Fruit fly (Drosophila melanogaster) whole organism, wandering third instar larva: ENCODE results near the gene CG42335.

Experiments used
- Abd-B ChIP-seq: fragments of >200 bp; optimal IDR thresholded peaks from 2 replicates; lab custom pipeline; 2017; ENCODE audit warnings: missing biosample characterization, missing genetic modification characterization
- CG32264 ChIP-seq: fragments of 200-800 bp; sonication (Bioruptor generic); optimal IDR thresholded peaks from 2 replicates; lab custom pipeline; 2016; ENCODE audit warnings: missing biosample characterization, missing genetic modification characterization
- CG9705 ChIP-seq: fragments of 200-800 bp; sonication (Bioruptor generic); optimal IDR thresholded peaks from 2 replicates; lab custom pipeline; 2018; ENCODE audit warnings: missing biosample characterization, mild to moderate bottlenecking, missing genetic modification characterization
- CrebA ChIP-seq: fragments of 200-800 bp; sonication (Bioruptor generic); optimal IDR thresholded peaks from 2 replicates; lab custom pipeline; 2016; ENCODE audit warnings: missing biosample characterization, mild to moderate bottlenecking, missing genetic modification characterization, borderline replicate concordance
- Dfd ChIP-seq: fragments of >200 bp; optimal IDR thresholded peaks from 2 replicates; lab custom pipeline; 2017; ENCODE audit warnings: missing biosample characterization, missing genetic modification characterization
- Dif ChIP-seq: fragments of 200-275, 200-300 bp; sonication (Bioruptor generic); optimal IDR thresholded peaks from 2 replicates; lab custom pipeline; 2018; ENCODE audit warnings: missing biosample characterization, missing genetic modification characterization; ENCODE audit not compliant: partially characterized antibody
- GATAd ChIP-seq: sonication (Bioruptor generic); optimal IDR thresholded peaks from 2 replicates; lab custom pipeline; 2016; ENCODE audit warnings: missing biosample characterization, missing genetic modification characterization
- Hnf4 ChIP-seq: fragments of 200-800 bp; sonication (Bioruptor generic); optimal IDR thresholded peaks from 2 replicates; lab custom pipeline; 2016; ENCODE audit warnings: missing biosample characterization, mild to moderate bottlenecking, missing genetic modification characterization
- Hr78 ChIP-seq: fragments of >200 bp; optimal IDR thresholded peaks from 2 replicates; lab custom pipeline; 2017; ENCODE audit warnings: missing biosample characterization, missing genetic modification characterization
- Hr83 ChIP-seq: fragments of 200-300 bp; sonication (Bioruptor generic); optimal IDR thresholded peaks from 2 replicates; lab custom pipeline; 2016; ENCODE audit warnings: missing biosample characterization, mild to moderate bottlenecking, missing genetic modification characterization, moderate library complexity; ENCODE audit not compliant: poor library complexity, severe bottlenecking
- Jra ChIP-seq: sonication (Bioruptor generic); optimal IDR thresholded peaks from 2 replicates; lab custom pipeline; 2016; ENCODE audit warnings: missing biosample characterization, missing genetic modification characterization
- Mio ChIP-seq: sonication (Bioruptor generic); optimal IDR thresholded peaks from 2 replicates; lab custom pipeline; 2016; ENCODE audit warnings: missing biosample characterization, missing genetic modification characterization
- Myc ChIP-seq: fragments of >200 bp; optimal IDR thresholded peaks from 2 replicates; lab custom pipeline; 2017
- N ChIP-seq: fragments of >200 bp; optimal IDR thresholded peaks from 2 replicates; lab custom pipeline; 2018; ENCODE audit warnings: missing biosample characterization, missing external identifiers, missing genetic modification characterization
- OdsH ChIP-seq: fragments of 200-800 bp; sonication (Bioruptor generic); optimal IDR thresholded peaks from 2 replicates; lab custom pipeline; 2016; ENCODE audit warnings: missing biosample characterization, mild to moderate bottlenecking, missing genetic modification characterization
- Rel ChIP-seq, 2 experiments: fragments of 200-800 bp; sonication (Bioruptor generic) in 1 of 2; optimal IDR thresholded peaks; 2 replicates in 1 of 2; 3 replicates in 1 of 2; lab custom pipeline; 2016 to 2019; ENCODE audit warnings: mild to moderate bottlenecking in 2 of 2, missing biosample characterization in 2 of 2, missing genetic modification characterization in 2 of 2, moderate library complexity in 1 of 2
- Sp1 ChIP-seq: fragments of 200-800 bp; sonication (Bioruptor generic); optimal IDR thresholded peaks from 3 replicates; lab custom pipeline; 2019; ENCODE audit warnings: missing biosample characterization, mild to moderate bottlenecking, missing genetic modification characterization, moderate library complexity
- Vsx2 ChIP-seq: fragments of 200-300, 225-300 bp; sonication (Bioruptor generic); optimal IDR thresholded peaks from 2 replicates; lab custom pipeline; 2018; ENCODE audit warnings: missing biosample characterization, missing genetic modification characterization; ENCODE audit not compliant: partially characterized antibody
- br ChIP-seq: fragments of 200-800 bp; sonication (Bioruptor generic); optimal IDR thresholded peaks from 2 replicates; lab custom pipeline; 2016; ENCODE audit warnings: missing biosample characterization, missing genetic modification characterization
- brk ChIP-seq: fragments of 200-800 bp; sonication (Bioruptor generic); optimal IDR thresholded peaks from 2 replicates; lab custom pipeline; 2016; ENCODE audit warnings: missing biosample characterization, mild to moderate bottlenecking, missing genetic modification characterization
- dl ChIP-seq, 2 experiments: fragments of 175-275, 200-275 bp in 1 of 2; fragments of 200-275 bp in 1 of 2; sonication (Bioruptor generic); optimal IDR thresholded peaks; lab custom pipeline; 2018; ENCODE audit warnings: mild to moderate bottlenecking in 2 of 2, missing biosample characterization in 2 of 2, missing genetic modification characterization in 2 of 2, moderate library complexity in 2 of 2; ENCODE audit not compliant: partially characterized antibody in 2 of 2, insufficient read depth in 1 of 2
- dmrt93B ChIP-seq: fragments of 200-800 bp; sonication (Bioruptor generic); optimal IDR thresholded peaks from 2 replicates; lab custom pipeline; 2018; ENCODE audit warnings: missing biosample characterization, mild to moderate bottlenecking, missing genetic modification characterization
- dsf ChIP-seq: sonication (Bioruptor generic); optimal IDR thresholded peaks from 2 replicates; lab custom pipeline; 2016; ENCODE audit warnings: missing biosample characterization, missing genetic modification characterization, borderline replicate concordance
- ey ChIP-seq: fragments of 200-800 bp; sonication (Bioruptor generic); optimal IDR thresholded peaks from 2 replicates; lab custom pipeline; 2016; ENCODE audit warnings: missing biosample characterization, missing genetic modification characterization
- foxo ChIP-seq, 2 experiments: fragments of 200-800 bp; sonication (Bioruptor generic); optimal IDR thresholded peaks; 2 replicates in 1 of 2; 3 replicates in 1 of 2; lab custom pipeline; 2016 to 2017; ENCODE audit warnings: missing biosample characterization in 2 of 2, missing genetic modification characterization in 2 of 2
- fru ChIP-seq: fragments of 200-800 bp; sonication (Bioruptor generic); optimal IDR thresholded peaks from 3 replicates; lab custom pipeline; 2016; ENCODE audit warnings: missing biosample characterization, mild to moderate bottlenecking, missing genetic modification characterization
- h ChIP-seq: fragments of 200-800 bp; sonication (Bioruptor generic); optimal IDR thresholded peaks from 3 replicates; lab custom pipeline; 2016; ENCODE audit warnings: missing biosample characterization, mild to moderate bottlenecking, missing genetic modification characterization
- jim ChIP-seq: fragments of 175-275, 200-325 bp; sonication (Bioruptor generic); optimal IDR thresholded peaks from 2 replicates; lab custom pipeline; 2016; ENCODE audit warnings: missing biosample characterization, mild to moderate bottlenecking, missing genetic modification characterization
- lola ChIP-seq: fragments of >200 bp; optimal IDR thresholded peaks from 2 replicates; lab custom pipeline; 2017; ENCODE audit warnings: missing biosample characterization, missing genetic modification characterization
- pan ChIP-seq: fragments of >200 bp; optimal IDR thresholded peaks from 2 replicates; lab custom pipeline; 2017
- psq ChIP-seq: fragments of 200-800 bp; sonication (Bioruptor generic); optimal IDR thresholded peaks from 3 replicates; lab custom pipeline; 2017; ENCODE audit warnings: missing biosample characterization, mild to moderate bottlenecking, missing genetic modification characterization, moderate library complexity
- rgr ChIP-seq: fragments of 200-800 bp; sonication (Bioruptor generic); optimal IDR thresholded peaks from 3 replicates; lab custom pipeline; 2016; ENCODE audit warnings: missing biosample characterization, mild to moderate bottlenecking, missing genetic modification characterization
- sage ChIP-seq: fragments of 200-800 bp; sonication (Bioruptor generic); optimal IDR thresholded peaks from 2 replicates; lab custom pipeline; 2016; ENCODE audit warnings: missing biosample characterization, mild to moderate bottlenecking, missing genetic modification characterization
- sv ChIP-seq: fragments of 200-800 bp; sonication (Bioruptor generic); optimal IDR thresholded peaks from 3 replicates; lab custom pipeline; 2016; ENCODE audit warnings: missing biosample characterization, missing genetic modification characterization
- tai ChIP-seq: sonication (Bioruptor generic); optimal IDR thresholded peaks from 2 replicates; lab custom pipeline; 2016; ENCODE audit warnings: missing biosample characterization, missing genetic modification characterization
- usp ChIP-seq: fragments of >200 bp; optimal IDR thresholded peaks from 2 replicates; lab custom pipeline; 2017; ENCODE audit warnings: missing biosample characterization, missing genetic modification characterization
- woc ChIP-seq: sonication (Bioruptor generic); optimal IDR thresholded peaks from 2 replicates; lab custom pipeline; 2016; ENCODE audit warnings: missing biosample characterization, mild to moderate bottlenecking, missing genetic modification characterization

Gene CG42335

dm6 chr3R:21790392-21790791, 31.8 kb downstream of the CG42335 start:
- TF ChIP-seq Dfd (GFP tag; lab: Kevin White, UChicago) (peak; percentile 34), br (GFP tag; lab: Kevin White, UChicago) (no peak), Hnf4 (GFP tag; lab: Kevin White, UChicago) (no peak), Jra (GFP tag; lab: Kevin White, UChicago) (no peak)

- TF ChIP-seq jim (GFP tag; lab: Kevin White, UChicago): no peak
- TF ChIP-seq Myc (lab: Kevin White, UChicago): no peak
- no peak for TF ChIP-seq Vsx2 (GFP tag; lab: Kevin White, UChicago)
- TF ChIP-seq sage: no peak
- TF ChIP-seq Dif: no peak
- no peak for TF ChIP-seq Dfd (GFP tag; lab: Kevin White, UChicago)
- no peak for TF ChIP-seq GATAd (GFP tag; lab: Kevin White, UChicago)
- TF ChIP-seq Jra (GFP tag; lab: Kevin White, UChicago): no peak
- no peak for TF ChIP-seq Hr83 (GFP tag; lab: Kevin White, UChicago)
- no peak for TF ChIP-seq ey (GFP tag; lab: Kevin White, UChicago)
- no peak for TF ChIP-seq fru
- no peak for TF ChIP-seq Mio (GFP tag; lab: Kevin White, UChicago)
- TF ChIP-seq dl (GFP tag; optimal IDR thresholded peaks at IDR 0.05; lab: Kevin White, UChicago; ENCODE audit: insufficient read depth in 1 of 2, partially characterized antibody in 2 of 2): no peak
- no peak for TF ChIP-seq Abd-B (GFP tag; lab: Kevin White, UChicago)
- no peak for TF ChIP-seq foxo (GFP tag; optimal IDR thresholded peaks at IDR 0.05; lab: Kevin White, UChicago)
- TF ChIP-seq usp (GFP tag; lab: Kevin White, UChicago): no peak
- no peak for TF ChIP-seq lola (GFP tag; lab: Kevin White, UChicago)
- no peak for TF ChIP-seq br (GFP tag; lab: Kevin White, UChicago)
- TF ChIP-seq psq: no peak
- TF ChIP-seq Hnf4 (GFP tag; lab: Kevin White, UChicago): no peak
Observed at dm6 chr3R:21793760-21794159, 35.2 kb downstream of the CG42335 start.

- TF ChIP-seq rgr (GFP tag; lab: Kevin White, UChicago) (no peak), Hnf4 (GFP tag; lab: Kevin White, UChicago) (no peak), Jra (GFP tag; lab: Kevin White, UChicago) (no peak), tai (no peak), h (GFP tag; lab: Kevin White, UChicago) (no peak), Mio (GFP tag; lab: Kevin White, UChicago) (no peak), lola (GFP tag; lab: Kevin White, UChicago) (no peak), CG9705 (no peak), Abd-B (GFP tag; lab: Kevin White, UChicago) (no peak), CG32264 (no peak), Myc (lab: Kevin White, UChicago) (no peak)
Observed at dm6 chr3R:21807264-21807663, 48.7 kb downstream of the CG42335 start.

- no peak for TF ChIP-seq N (GFP tag; lab: Kevin White, UChicago)
- TF ChIP-seq h (GFP tag; lab: Kevin White, UChicago): peak; percentile 25
- peak; percentile 1 for TF ChIP-seq ey (GFP tag; lab: Kevin White, UChicago)
- TF ChIP-seq CG32264: no peak
- TF ChIP-seq CG9705: no peak
- no peak for TF ChIP-seq dl (GFP tag; optimal IDR thresholded peaks at IDR 0.05; lab: Kevin White, UChicago; ENCODE audit: insufficient read depth in 1 of 2, partially characterized antibody in 2 of 2)
- TF ChIP-seq lola (GFP tag; lab: Kevin White, UChicago): no peak
- TF ChIP-seq Abd-B (GFP tag; lab: Kevin White, UChicago): no peak
- TF ChIP-seq Hr78 (GFP tag; lab: Kevin White, UChicago): no peak
- TF ChIP-seq OdsH (GFP tag; lab: Kevin White, UChicago): no peak
- no peak for TF ChIP-seq Hnf4 (GFP tag; lab: Kevin White, UChicago)
- TF ChIP-seq psq: no peak
- no peak for TF ChIP-seq brk
- no peak for TF ChIP-seq pan
- TF ChIP-seq Jra (GFP tag; lab: Kevin White, UChicago): no peak
- no peak for TF ChIP-seq CrebA
- TF ChIP-seq Hr83 (GFP tag; lab: Kevin White, UChicago): no peak
- TF ChIP-seq Dif: no peak
- no peak for TF ChIP-seq dmrt93B (GFP tag; lab: Kevin White, UChicago)
- peak in 1 of 2 experiments; percentile 40 for TF ChIP-seq foxo (GFP tag; optimal IDR thresholded peaks at IDR 0.05; lab: Kevin White, UChicago)
- no peak for TF ChIP-seq GATAd (GFP tag; lab: Kevin White, UChicago)
- no peak for TF ChIP-seq Mio (GFP tag; lab: Kevin White, UChicago)
- TF ChIP-seq sv (GFP tag; lab: Kevin White, UChicago): no peak
- no peak for TF ChIP-seq dsf (GFP tag; lab: Kevin White, UChicago)
- no peak for TF ChIP-seq usp (GFP tag; lab: Kevin White, UChicago)
- TF ChIP-seq Sp1 (GFP tag; lab: Kevin White, UChicago): peak; percentile 6
- TF ChIP-seq woc (GFP tag; lab: Kevin White, UChicago): peak; percentile 15
- peak; percentile 3 for TF ChIP-seq br (GFP tag; lab: Kevin White, UChicago)
- no peak for TF ChIP-seq Myc (lab: Kevin White, UChicago)
- TF ChIP-seq rgr (GFP tag; lab: Kevin White, UChicago): no peak
- TF ChIP-seq jim (GFP tag; lab: Kevin White, UChicago): no peak
- TF ChIP-seq fru: no peak
- peak; percentile 29 for TF ChIP-seq Vsx2 (GFP tag; lab: Kevin White, UChicago)
- no peak for TF ChIP-seq Rel (GFP tag; optimal IDR thresholded peaks at IDR 0.05; lab: Kevin White, UChicago)
- TF ChIP-seq Rel (tag; optimal IDR thresholded peaks at IDR 0.05; lab: Kevin White, UChicago): no peak
- TF ChIP-seq Dfd (GFP tag; lab: Kevin White, UChicago): no peak
- TF ChIP-seq sage: no peak
Observed at dm6 chr3R:21808622-21809347, 50.2 kb downstream of the CG42335 start.
